Worm (Caenorhabditis elegans): ENCODE data around the gene mlc-2.

- TF ChIP-seq med-1 (GFP tag; optimal IDR thresholded peaks at IDR 0.05; ENCODE audit: insufficient read depth) (no peak), cog-1 (tag; optimal IDR thresholded peaks at IDR 0.05) (no peak), ztf-29 (GFP tag; IDR thresholded peaks at IDR 0.05) (no peak), tab-1 (GFP tag; IDR thresholded peaks at IDR 0.05) (no peak), ztf-23 (GFP tag; IDR thresholded peaks at IDR 0.05) (no peak), ref-1 (GFP tag; conservative IDR thresholded peaks at IDR 0.05) (no peak), T22C8.4 (GFP tag; IDR thresholded peaks at IDR 0.05) (no peak), flt-1 (GFP tag; IDR thresholded peaks at IDR 0.05) (no peak)
These were observed 42.5 kb downstream of the mlc-2 start, which contains the start of gene crb-1 for ce11 chrX:17413868-17414267.

Measured in whole organism, midembryonic.